Worm (Caenorhabditis elegans): ENCODE data around the gene unc-4.

The unc-4 gene

ce11 chrII:9895173-9895572 is 5.0 kb downstream of the unc-4 start:
- TF ChIP-seq hmbx-1 (tag; optimal IDR thresholded peaks at IDR 0.05) (no peak), B0310.2 (tag; optimal IDR thresholded peaks at IDR 0.05) (no peak), pes-1 (GFP tag; IDR thresholded peaks at IDR 0.05) (no peak), ets-7 (tag; optimal IDR thresholded peaks at IDR 0.05) (no peak), flt-1 (GFP tag; IDR thresholded peaks at IDR 0.05) (no peak), ama-1 (optimal IDR thresholded peaks at IDR 0.05) (no peak), sea-1 (GFP tag; conservative IDR thresholded peaks at IDR 0.05) (no peak), scrt-1 (GFP tag; IDR thresholded peaks at IDR 0.05) (no peak)

- TF ChIP-seq F13C5.2 (tag; optimal IDR thresholded peaks at IDR 0.05) (no peak), aly-1 (tag; optimal IDR thresholded peaks at IDR 0.05) (no peak), tbx-11 (GFP tag; IDR thresholded peaks at IDR 0.05) (no peak)
Measured at ce11 chrII:9894435-9894834, 5.7 kb downstream of the unc-4 start, which contains the start of gene F26C11.1. F26C11.1 (plus strand) TSS chrII:9894735.

ce11 chrII:9892409-9892808 is 7.8 kb downstream of the unc-4 start, which contains the start of gene C08H9.16:
C08H9.16 (plus strand) TSS chrII:9892778.
- TF ChIP-seq tra-4 (tag; optimal IDR thresholded peaks at IDR 0.05): no peak
- no peak for TF ChIP-seq hmg-4 (GFP tag; optimal IDR thresholded peaks at IDR 0.05)
- no peak for TF ChIP-seq pes-1 (GFP tag; IDR thresholded peaks at IDR 0.05)
- no peak for TF ChIP-seq scrt-1 (GFP tag; IDR thresholded peaks at IDR 0.05)
- no peak for TF ChIP-seq ceh-36 (tag; optimal IDR thresholded peaks at IDR 0.05)
- no peak for TF ChIP-seq sea-1 (GFP tag; conservative IDR thresholded peaks at IDR 0.05)
- TF ChIP-seq ceh-13 (GFP tag; optimal IDR thresholded peaks at IDR 0.05): no peak
- TF ChIP-seq ets-7 (tag; optimal IDR thresholded peaks at IDR 0.05): no peak
- no peak for TF ChIP-seq tbx-11 (GFP tag; IDR thresholded peaks at IDR 0.05)
- TF ChIP-seq aly-1 (tag; optimal IDR thresholded peaks at IDR 0.05): no peak
- no peak for TF ChIP-seq B0310.2 (tag; optimal IDR thresholded peaks at IDR 0.05)
- no peak for TF ChIP-seq tbx-37 (GFP tag; conservative IDR thresholded peaks at IDR 0.05)

DNA sequence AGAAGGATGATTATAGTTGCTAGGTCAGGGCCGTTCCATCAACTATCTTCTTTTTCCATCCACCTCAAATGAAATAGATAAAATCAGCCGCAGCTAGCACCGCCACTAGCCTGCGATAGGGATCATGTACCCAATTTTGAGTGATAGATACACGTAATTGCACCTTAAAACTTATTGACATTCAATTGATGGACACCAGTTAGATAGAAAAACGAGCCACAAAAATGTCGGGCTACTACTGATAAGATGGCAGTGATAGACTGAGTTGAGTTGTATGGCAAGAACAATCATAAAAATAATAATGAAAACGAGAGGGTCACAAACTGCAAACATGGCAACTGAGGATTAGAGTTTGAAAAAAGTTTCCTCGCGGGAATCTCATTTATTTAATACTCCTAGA is 8.4 kb downstream of the unc-4 start:
- TF ChIP-seq ceh-13 (GFP tag; optimal IDR thresholded peaks at IDR 0.05) (no peak), flt-1 (GFP tag; IDR thresholded peaks at IDR 0.05) (no peak), ets-7 (tag; optimal IDR thresholded peaks at IDR 0.05) (no peak), hmg-4 (GFP tag; optimal IDR thresholded peaks at IDR 0.05) (no peak), B0310.2 (tag; optimal IDR thresholded peaks at IDR 0.05) (no peak), tra-4 (tag; optimal IDR thresholded peaks at IDR 0.05) (no peak), ceh-36 (tag; optimal IDR thresholded peaks at IDR 0.05) (no peak), sea-1 (GFP tag; conservative IDR thresholded peaks at IDR 0.05) (no peak), pes-1 (GFP tag; IDR thresholded peaks at IDR 0.05) (no peak), aly-1 (tag; optimal IDR thresholded peaks at IDR 0.05) (no peak), tbx-11 (GFP tag; IDR thresholded peaks at IDR 0.05) (no peak), F13C5.2 (tag; optimal IDR thresholded peaks at IDR 0.05) (no peak), tbx-37 (GFP tag; conservative IDR thresholded peaks at IDR 0.05) (no peak), ama-1 (optimal IDR thresholded peaks at IDR 0.05) (no peak), hnd-1 (tag; optimal IDR thresholded peaks at IDR 0.05) (no peak), hmbx-1 (tag; optimal IDR thresholded peaks at IDR 0.05) (no peak), scrt-1 (GFP tag; IDR thresholded peaks at IDR 0.05) (no peak)

ce11 chrII:9891031-9891689 is 9.0 kb downstream of the unc-4 start, which contains the start of gene vgln-1:
vgln-1 (minus strand) TSS chrII:9891081.
- TF ChIP-seq ama-1 (optimal IDR thresholded peaks at IDR 0.05): no peak
- TF ChIP-seq hmbx-1 (tag; optimal IDR thresholded peaks at IDR 0.05): no peak
- no peak for TF ChIP-seq B0310.2 (tag; optimal IDR thresholded peaks at IDR 0.05)
- no peak for TF ChIP-seq scrt-1 (GFP tag; IDR thresholded peaks at IDR 0.05)
- TF ChIP-seq tra-4 (tag; optimal IDR thresholded peaks at IDR 0.05): no peak

- TF ChIP-seq hmbx-1 (tag; optimal IDR thresholded peaks at IDR 0.05) (no peak), tra-4 (tag; optimal IDR thresholded peaks at IDR 0.05) (no peak), ama-1 (optimal IDR thresholded peaks at IDR 0.05) (no peak), sea-1 (GFP tag; conservative IDR thresholded peaks at IDR 0.05) (no peak)
Measured at ce11 chrII:9888549-9888948, 11.6 kb downstream of the unc-4 start.

DNA sequence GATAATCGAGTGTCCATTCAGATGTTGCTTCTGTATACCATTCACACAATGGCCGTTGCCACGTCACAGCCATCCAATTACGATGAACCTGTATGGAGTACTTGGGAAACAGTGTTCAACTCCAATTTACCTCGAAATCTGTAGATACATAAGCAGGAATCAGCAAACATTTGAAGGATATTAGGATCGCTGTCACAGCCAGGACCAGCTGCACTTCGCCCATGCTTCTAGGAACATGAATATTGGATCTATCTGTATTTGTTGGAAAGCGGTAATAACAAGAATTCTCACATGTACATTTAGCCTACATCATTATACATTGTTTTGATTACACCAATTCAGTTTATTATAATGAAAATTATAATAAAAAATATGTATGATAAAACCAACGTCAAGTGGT is 14.0 kb downstream of the unc-4 start, which contains the start of gene algn-8:
TSS of gene algn-8 (minus strand) at position 227 of the 400 bp plus-strand sequence.
- no peak for TF ChIP-seq hmg-4 (GFP tag; optimal IDR thresholded peaks at IDR 0.05)
- no peak for TF ChIP-seq scrt-1 (GFP tag; IDR thresholded peaks at IDR 0.05)
- no peak for TF ChIP-seq tbx-37 (GFP tag; conservative IDR thresholded peaks at IDR 0.05)
- TF ChIP-seq F13C5.2 (tag; optimal IDR thresholded peaks at IDR 0.05): no peak
- no peak for TF ChIP-seq aly-1 (tag; optimal IDR thresholded peaks at IDR 0.05)
- TF ChIP-seq ets-7 (tag; optimal IDR thresholded peaks at IDR 0.05): no peak
- no peak for TF ChIP-seq hnd-1 (tag; optimal IDR thresholded peaks at IDR 0.05)
- TF ChIP-seq sea-1 (GFP tag; conservative IDR thresholded peaks at IDR 0.05): no peak
- no peak for TF ChIP-seq pes-1 (GFP tag; IDR thresholded peaks at IDR 0.05)
- no peak for TF ChIP-seq flt-1 (GFP tag; IDR thresholded peaks at IDR 0.05)
- no peak for TF ChIP-seq B0310.2 (tag; optimal IDR thresholded peaks at IDR 0.05)
- no peak for TF ChIP-seq ceh-36 (tag; optimal IDR thresholded peaks at IDR 0.05)
- no peak for TF ChIP-seq ama-1 (optimal IDR thresholded peaks at IDR 0.05)
- TF ChIP-seq tbx-11 (GFP tag; IDR thresholded peaks at IDR 0.05): no peak
- TF ChIP-seq hmbx-1 (tag; optimal IDR thresholded peaks at IDR 0.05): no peak

ce11 chrII:9880826-9881225 is 19.4 kb downstream of the unc-4 start, which contains the start of gene C08H9.15:
C08H9.15 (plus strand) TSS chrII:9881193.
- no peak for TF ChIP-seq tra-4 (tag; optimal IDR thresholded peaks at IDR 0.05)

Data from whole organism, early embryonic.